Worm (Caenorhabditis elegans) whole organism, L1 larva: ENCODE measurements around the gene srd-42.

Experiments
- C04F5.9 ChIP-seq: sonication (generic microtip); optimal IDR thresholded peaks from 2 replicates; lab custom pipeline; 2016; ENCODE audit warnings: missing genetic modification characterization, missing compliant biosample characterization
- C34B4.2 ChIP-seq: sonication (generic microtip); optimal IDR thresholded peaks from 2 replicates; lab custom pipeline; 2017; ENCODE audit warnings: mild to moderate bottlenecking, missing genetic modification characterization, missing compliant biosample characterization
- F16B12.6 ChIP-seq: fragments of 150-350 bp; optimal IDR thresholded peaks from 2 replicates; lab custom pipeline; 2014; ENCODE audit warnings: missing biosample characterization, missing genetic modification characterization
- Y116A8C.19 ChIP-seq: sonication (generic microtip); optimal IDR thresholded peaks from 2 replicates; lab custom pipeline; 2016; ENCODE audit warnings: missing compliant biosample characterization, missing genetic modification characterization, borderline replicate concordance
- aha-1 ChIP-seq: fragments of 150-350 bp; optimal IDR thresholded peaks from 2 replicates; lab custom pipeline; 2014; ENCODE audit warnings: missing biosample characterization, missing genetic modification characterization
- alr-1 ChIP-seq: fragments of 200-800 bp; sonication (Bioruptor generic); optimal IDR thresholded peaks from 2 replicates; lab custom pipeline; 2018; ENCODE audit warnings: borderline replicate concordance, mild to moderate bottlenecking, missing genetic modification characterization, missing compliant biosample characterization
- aly-2 ChIP-seq: fragments of 150-350 bp; optimal IDR thresholded peaks from 2 replicates; lab custom pipeline; 2014; ENCODE audit warnings: missing biosample characterization, missing genetic modification characterization
- blmp-1 ChIP-seq: fragments of 150-350 bp; optimal IDR thresholded peaks from 2 replicates; lab custom pipeline; 2014; ENCODE audit warnings: missing biosample characterization, missing genetic modification characterization
- ceh-63 ChIP-seq: fragments of 200-800 bp; sonication (Bioruptor generic); optimal IDR thresholded peaks from 2 replicates; lab custom pipeline; 2018; ENCODE audit warnings: mild to moderate bottlenecking, missing genetic modification characterization, missing compliant biosample characterization
- ceh-8 ChIP-seq: fragments of 200-800 bp; sonication (Bioruptor generic); optimal IDR thresholded peaks from 2 replicates; lab custom pipeline; 2018; ENCODE audit warnings: mild to moderate bottlenecking, missing genetic modification characterization, moderate library complexity, missing compliant biosample characterization
- ceh-82 ChIP-seq, 3 experiments: fragments of 150-350 bp in 1 of 3; sonication (generic microtip) in 2 of 3; optimal IDR thresholded peaks; 2 replicates each; lab custom pipeline; 2014 to 2017; ENCODE audit warnings: missing biosample characterization in 3 of 3, missing genetic modification characterization in 3 of 3
- ceh-88 ChIP-seq: fragments of 200-800 bp; sonication (Bioruptor generic); IDR thresholded peaks from 2 replicates; pipeline ENCODE4 v1.3.6; 2022; ENCODE audit warnings: missing genetic modification characterization, missing compliant biosample characterization
- ces-1 ChIP-seq: fragments of 150-350 bp; optimal IDR thresholded peaks from 2 replicates; lab custom pipeline; 2014; ENCODE audit warnings: missing biosample characterization, missing genetic modification reagents, missing genetic modification characterization
- dpl-1 ChIP-seq, 3 experiments: fragments of 150-350 bp in 2 of 3; sonication (generic microtip) in 1 of 3; optimal IDR thresholded peaks; 2 replicates each; lab custom pipeline; 2014 to 2017; ENCODE audit warnings: missing biosample characterization in 3 of 3, missing genetic modification characterization in 3 of 3, missing genetic modification reagents in 3 of 3
- dsc-1 ChIP-seq: sonication (generic microtip); optimal IDR thresholded peaks from 2 replicates; lab custom pipeline; 2016; ENCODE audit warnings: mild to moderate bottlenecking, missing genetic modification characterization, missing compliant biosample characterization
- efl-3 ChIP-seq: fragments of 200-800 bp; sonication (Bioruptor generic); optimal IDR thresholded peaks from 2 replicates; lab custom pipeline; 2018; ENCODE audit warnings: mild to moderate bottlenecking, missing genetic modification characterization, missing compliant biosample characterization
- egl-13 ChIP-seq: sonication (generic microtip); optimal IDR thresholded peaks from 2 replicates; lab custom pipeline; 2016; ENCODE audit warnings: missing genotype, missing genetic modification reagents, missing genetic modification characterization, missing compliant biosample characterization
- elt-3 ChIP-seq, 6 experiments: fragments of 150-350 bp in 1 of 6; sonication (generic microtip); optimal IDR thresholded peaks; 2 replicates each; lab custom pipeline; 2017 to 2018; ENCODE audit warnings: missing biosample characterization in 6 of 6, missing genetic modification characterization in 6 of 6, inconsistent platforms in 1 of 6
- ets-5 ChIP-seq: fragments of 200-800 bp; sonication (Bioruptor generic); IDR thresholded peaks from 2 replicates; pipeline ENCODE4 v1.3.6; 2022; ENCODE audit warnings: missing genetic modification characterization, missing compliant biosample characterization
- fos-1 ChIP-seq: fragments of 150-350 bp; optimal IDR thresholded peaks from 2 replicates; lab custom pipeline; 2014; ENCODE audit warnings: missing biosample characterization, missing genetic modification characterization
- hlh-17 ChIP-seq: fragments of 200-800 bp; sonication (Bioruptor generic); optimal IDR thresholded peaks from 2 replicates; lab custom pipeline; 2018; ENCODE audit warnings: missing genetic modification characterization, mild to moderate bottlenecking, missing compliant biosample characterization, moderate library complexity, borderline replicate concordance
- hlh-4 ChIP-seq: sonication (generic microtip); optimal IDR thresholded peaks from 2 replicates; lab custom pipeline; 2016; ENCODE audit warnings: mild to moderate bottlenecking, missing genetic modification characterization, missing compliant biosample characterization
- isw-1 ChIP-seq: fragments of 200-800 bp; sonication (Bioruptor generic); IDR thresholded peaks from 2 replicates; pipeline ENCODE4 v1.3.6; 2022; ENCODE audit warnings: missing genetic modification characterization, missing compliant biosample characterization
- jun-1 ChIP-seq: fragments of 150-350 bp; optimal IDR thresholded peaks from 2 replicates; lab custom pipeline; 2014; ENCODE audit warnings: missing biosample characterization, missing genetic modification reagents, missing genetic modification characterization
- lin-35 ChIP-seq, 2 experiments: fragments of 150-350 bp; optimal IDR thresholded peaks; 2 replicates each; lab custom pipeline; 2014; ENCODE audit warnings: missing biosample characterization in 2 of 2, missing genetic modification characterization in 2 of 2, missing genetic modification reagents in 2 of 2
- lir-3 ChIP-seq: sonication (generic microtip); optimal IDR thresholded peaks from 2 replicates; lab custom pipeline; 2016; ENCODE audit warnings: mild to moderate bottlenecking, missing genetic modification characterization, moderate library complexity, missing compliant biosample characterization; ENCODE audit not compliant: poor library complexity
- lsy-2 ChIP-seq, 2 experiments: fragments of 150-350 bp; optimal IDR thresholded peaks; 2 replicates each; lab custom pipeline; 2014; ENCODE audit warnings: missing biosample characterization in 2 of 2, missing genetic modification characterization in 2 of 2
- mef-2 ChIP-seq: fragments of 150-350 bp; optimal IDR thresholded peaks from 2 replicates; lab custom pipeline; 2014; ENCODE audit warnings: missing biosample characterization, missing genetic modification characterization
- mep-1 ChIP-seq: fragments of 150-350 bp; optimal IDR thresholded peaks from 2 replicates; lab custom pipeline; 2014; ENCODE audit warnings: missing biosample characterization, missing genetic modification characterization
- nhr-11 ChIP-seq: fragments of 150-350 bp; optimal IDR thresholded peaks from 2 replicates; lab custom pipeline; 2014; ENCODE audit warnings: missing biosample characterization, missing genetic modification characterization
- nhr-19 ChIP-seq: fragments of 200-800 bp; sonication (Bioruptor generic); conservative IDR thresholded peaks from 2 replicates; pipeline ENCODE4 v1.3.6; 2022; ENCODE audit warnings: missing genetic modification characterization, missing compliant biosample characterization
- nhr-20 ChIP-seq: sonication (generic microtip); optimal IDR thresholded peaks from 2 replicates; lab custom pipeline; 2016; ENCODE audit warnings: mild to moderate bottlenecking, missing genetic modification characterization, missing compliant biosample characterization
- nhr-28 ChIP-seq: fragments of 150-350 bp; optimal IDR thresholded peaks from 2 replicates; lab custom pipeline; 2014; ENCODE audit warnings: missing biosample characterization, missing genetic modification characterization
- nhr-47 ChIP-seq: sonication (generic microtip); optimal IDR thresholded peaks from 2 replicates; lab custom pipeline; 2016; ENCODE audit warnings: mild to moderate bottlenecking, missing genetic modification characterization, moderate library complexity, missing compliant biosample characterization
- nhr-71 ChIP-seq: sonication (generic microtip); optimal IDR thresholded peaks from 2 replicates; lab custom pipeline; 2016; ENCODE audit warnings: mild to moderate bottlenecking, missing genetic modification characterization, moderate library complexity, missing compliant biosample characterization
- nhr-77 ChIP-seq: fragments of 150-350 bp; optimal IDR thresholded peaks from 2 replicates; lab custom pipeline; 2014; ENCODE audit warnings: missing biosample characterization, missing genetic modification characterization
- nhr-84 ChIP-seq: sonication (generic microtip); optimal IDR thresholded peaks from 2 replicates; lab custom pipeline; 2017; ENCODE audit warnings: missing biosample characterization, missing genetic modification characterization
- nhr-85 ChIP-seq: sonication (generic microtip); peaks from one replicate; lab custom pipeline; 2016; ENCODE audit warnings: missing genetic modification characterization, inconsistent platforms, missing compliant biosample characterization
- pag-3 ChIP-seq: sonication (generic microtip); optimal IDR thresholded peaks from 2 replicates; lab custom pipeline; 2017; ENCODE audit warnings: missing genetic modification characterization, mild to moderate bottlenecking, missing compliant biosample characterization, antibody characterized with exemption, borderline replicate concordance; ENCODE audit not compliant: insufficient read depth
- pax-3 ChIP-seq: fragments of 200-800 bp; sonication (Bioruptor generic); optimal IDR thresholded peaks from 2 replicates; lab custom pipeline; 2018; ENCODE audit warnings: mild to moderate bottlenecking, missing genetic modification characterization, moderate library complexity, missing compliant biosample characterization
- rnt-1 ChIP-seq: sonication (generic microtip); optimal IDR thresholded peaks from 2 replicates; lab custom pipeline; 2016; ENCODE audit warnings: mild to moderate bottlenecking, missing genetic modification characterization, moderate library complexity, missing compliant biosample characterization
- sptf-1 ChIP-seq: fragments of 150-350 bp; optimal IDR thresholded peaks from 2 replicates; lab custom pipeline; 2014; ENCODE audit warnings: missing biosample characterization, missing genetic modification characterization
- sup-37 ChIP-seq: fragments of 200-800 bp; sonication (Bioruptor generic); optimal IDR thresholded peaks from 2 replicates; lab custom pipeline; 2018; ENCODE audit warnings: mild to moderate bottlenecking, missing genetic modification characterization, missing compliant biosample characterization
- swsn-7 ChIP-seq: sonication (generic microtip); optimal IDR thresholded peaks from 2 replicates; lab custom pipeline; 2016; ENCODE audit warnings: missing genetic modification characterization, missing compliant biosample characterization
- tbx-2 ChIP-seq: sonication (generic microtip); optimal IDR thresholded peaks from 2 replicates; lab custom pipeline; 2016; ENCODE audit warnings: missing genetic modification characterization, missing compliant biosample characterization
- tlp-1 ChIP-seq: fragments of 150-350 bp; optimal IDR thresholded peaks from 2 replicates; lab custom pipeline; 2014; ENCODE audit warnings: missing biosample characterization, missing genetic modification characterization
- unc-30 ChIP-seq: sonication (generic microtip); optimal IDR thresholded peaks from 2 replicates; lab custom pipeline; 2017; ENCODE audit warnings: missing biosample characterization, missing genetic modification characterization
- unc-62 ChIP-seq: fragments of 150-350 bp; optimal IDR thresholded peaks from 2 replicates; lab custom pipeline; 2014; ENCODE audit warnings: missing biosample characterization, missing genetic modification reagents, missing genetic modification characterization
- unc-86 ChIP-seq: sonication (generic microtip); optimal IDR thresholded peaks from 2 replicates; lab custom pipeline; 2016; ENCODE audit warnings: missing genetic modification characterization, missing compliant biosample characterization
- zip-4 ChIP-seq: fragments of 200-800 bp; sonication (Bioruptor generic); optimal IDR thresholded peaks from 2 replicates; lab custom pipeline; 2018; ENCODE audit warnings: mild to moderate bottlenecking, missing genetic modification characterization, moderate library complexity, missing compliant biosample characterization

The srd-42 gene

ce11 chrX:13350804-13351747 lies 47.8 kb upstream of the srd-42 start, which contains the start of gene mxl-3 (continued):
- TF ChIP-seq pax-3 = no peak
- TF ChIP-seq nhr-84 (tag; lab: Kevin White, UChicago) = no peak
- TF ChIP-seq nhr-71 (tag; lab: Kevin White, UChicago) = peak; percentile 76
- TF ChIP-seq unc-62 (GFP tag; lab: Kevin White, UChicago) = no peak
- TF ChIP-seq C04F5.9 = no peak
- peak; percentile 9 for TF ChIP-seq blmp-1 (tag; lab: Kevin White, UChicago)
- TF ChIP-seq C34B4.2 (tag; lab: Kevin White, UChicago) = no peak
- peak; percentile 51 for TF ChIP-seq nhr-11 (tag; lab: Kevin White, UChicago)
- TF ChIP-seq nhr-19 = peak; percentile 88
- TF ChIP-seq zip-4 = no peak
- TF ChIP-seq nhr-47 = peak; percentile 46
- no peak for TF ChIP-seq egl-13 (tag; lab: Kevin White, UChicago)
- no peak for TF ChIP-seq isw-1
- TF ChIP-seq elt-3 (tag; optimal IDR thresholded peaks at IDR 0.05; lab: Kevin White, UChicago) = no peak
- peak; percentile 41 for TF ChIP-seq mep-1
- no peak for TF ChIP-seq nhr-77 (tag; lab: Kevin White, UChicago)
- TF ChIP-seq sup-37 (GFP tag; lab: Kevin White, UChicago) = no peak
- TF ChIP-seq efl-3 = no peak
- no peak for TF ChIP-seq ets-5 (GFP tag; lab: Robert Waterston, UW)
- no peak for TF ChIP-seq pag-3
- TF ChIP-seq ceh-88 (GFP tag; lab: Robert Waterston, UW) = no peak
- TF ChIP-seq ceh-63 = no peak
- no peak for TF ChIP-seq lir-3 (tag; lab: Kevin White, UChicago)
- no peak for TF ChIP-seq ceh-82 (tag; optimal IDR thresholded peaks at IDR 0.05; lab: Kevin White, UChicago)
- no peak for TF ChIP-seq aly-2 (tag; lab: Kevin White, UChicago)
- TF ChIP-seq alr-1 (tag; lab: Kevin White, UChicago) = no peak
- TF ChIP-seq aha-1 (tag; lab: Kevin White, UChicago) = no peak
- no peak for TF ChIP-seq hlh-4
- peak in 1 of 2 experiments; percentile 30 for TF ChIP-seq lin-35 (GFP tag; optimal IDR thresholded peaks at IDR 0.05; lab: Kevin White, UChicago)
- peak; percentile 63 for TF ChIP-seq rnt-1 (tag; lab: Kevin White, UChicago)
- TF ChIP-seq nhr-28 (tag; lab: Kevin White, UChicago) = no peak
- TF ChIP-seq F16B12.6 = no peak
- TF ChIP-seq Y116A8C.19 = no peak
- peak; percentile 67 for TF ChIP-seq nhr-20
- TF ChIP-seq dsc-1 (tag; lab: Kevin White, UChicago) = peak; percentile 2
- no peak for TF ChIP-seq swsn-7 (tag; lab: Kevin White, UChicago)
- TF ChIP-seq unc-86 (tag; lab: Kevin White, UChicago) = no peak
- TF ChIP-seq ces-1 (GFP tag; lab: Kevin White, UChicago) = no peak
- no peak for TF ChIP-seq jun-1 (tag; lab: Kevin White, UChicago)
- TF ChIP-seq lsy-2 (tag; optimal IDR thresholded peaks at IDR 0.05; lab: Kevin White, UChicago) = peak in 1 of 2 experiments; percentile 18
- no peak for TF ChIP-seq ceh-8 (GFP tag; lab: Kevin White, UChicago)
- no peak for TF ChIP-seq unc-30
- TF ChIP-seq sptf-1 (tag; lab: Kevin White, UChicago) = no peak
- TF ChIP-seq fos-1 = no peak
- TF ChIP-seq mef-2 (tag; lab: Kevin White, UChicago) = no peak
- TF ChIP-seq tbx-2 (tag; lab: Kevin White, UChicago) = peak; percentile 66
- TF ChIP-seq nhr-85 (tag; lab: Kevin White, UChicago) = peak; percentile 80
- TF ChIP-seq dpl-1 (GFP tag; optimal IDR thresholded peaks at IDR 0.05; lab: Kevin White, UChicago) = no peak
- TF ChIP-seq tlp-1 = no peak
- no peak for TF ChIP-seq hlh-17 (GFP tag; lab: Kevin White, UChicago)
